Worm (Caenorhabditis elegans): ENCODE results near the gene R10E4.1.
A peak's percentile ranks its signal among the peaks of the same experiment; 100 is the strongest.

Gene R10E4.1

DNA sequence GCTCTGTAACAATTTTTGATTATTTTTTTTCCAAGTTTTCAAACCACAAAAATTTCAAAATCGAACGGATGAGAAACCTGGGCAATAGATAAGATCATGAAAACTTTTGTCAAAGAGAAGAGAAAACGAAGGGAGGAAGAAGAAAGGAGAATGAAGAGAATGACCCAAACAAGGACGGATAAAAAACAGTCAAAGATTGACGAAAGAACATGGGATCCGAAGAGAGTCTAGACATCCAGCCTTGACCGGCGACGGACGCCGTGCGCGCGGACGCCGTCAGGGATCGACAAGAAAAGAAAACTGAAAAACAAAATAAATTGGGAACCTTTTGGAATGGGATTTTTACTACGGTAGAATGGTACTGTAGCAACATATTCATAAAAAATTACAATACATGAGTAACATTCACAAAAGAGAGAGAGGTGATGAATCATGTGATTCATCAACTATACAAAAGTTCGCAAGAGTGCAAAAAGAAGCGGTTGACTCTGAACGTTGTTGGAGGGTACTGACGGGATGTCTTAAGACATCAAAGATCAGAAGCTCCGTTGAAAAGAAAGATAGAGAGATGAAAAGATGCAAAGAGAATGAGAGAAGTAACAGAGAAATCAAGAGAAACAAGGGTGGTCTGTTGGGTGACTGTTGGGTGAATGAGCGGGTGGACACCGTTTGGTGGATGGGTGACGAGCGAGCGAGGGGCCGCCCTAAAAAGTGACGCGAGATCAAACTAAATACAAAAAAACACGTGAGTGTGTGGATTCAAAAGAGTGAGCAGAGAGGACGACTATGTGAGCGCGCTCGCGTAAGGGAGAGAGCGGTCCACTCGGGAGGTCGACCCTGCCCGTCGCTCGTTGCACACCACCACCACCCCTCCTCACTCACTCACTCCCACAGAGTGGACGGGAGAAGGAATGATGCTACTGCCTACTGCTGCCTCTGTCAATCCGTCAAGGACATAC, 11.0 kb downstream of the R10E4.1 start, which contains the start of gene sup-26:
sup-26 (minus strand) TSS at position 10 of the 959 bp plus-strand sequence.
- TF ChIP-seq ama-1 (optimal IDR thresholded peaks at IDR 0.05) (no peak), B0310.2 (tag; optimal IDR thresholded peaks at IDR 0.05) (peak; percentile 41), hmg-4 (GFP tag; optimal IDR thresholded peaks at IDR 0.05) (peak; percentile 80), pes-1 (GFP tag; IDR thresholded peaks at IDR 0.05) (peak; percentile 49; the same call in 1 of the 2 replicates), tbx-11 (GFP tag; IDR thresholded peaks at IDR 0.05) (no peak), ceh-36 (tag; optimal IDR thresholded peaks at IDR 0.05) (no peak), tbx-37 (GFP tag; conservative IDR thresholded peaks at IDR 0.05) (no peak), aly-1 (tag; optimal IDR thresholded peaks at IDR 0.05) (peak; percentile 78), hmbx-1 (tag; optimal IDR thresholded peaks at IDR 0.05) (no peak), scrt-1 (GFP tag; IDR thresholded peaks at IDR 0.05) (peak; percentile 51; the same call in 1 of the 2 replicates), F13C5.2 (tag; optimal IDR thresholded peaks at IDR 0.05) (peak; percentile 60), ets-7 (tag; optimal IDR thresholded peaks at IDR 0.05) (peak; percentile 31), ceh-13 (GFP tag; optimal IDR thresholded peaks at IDR 0.05) (no peak), sea-1 (GFP tag; conservative IDR thresholded peaks at IDR 0.05) (peak; percentile 83; the same call in 1 of the 2 replicates), tra-4 (tag; optimal IDR thresholded peaks at IDR 0.05) (peak; percentile 13)

DNA sequence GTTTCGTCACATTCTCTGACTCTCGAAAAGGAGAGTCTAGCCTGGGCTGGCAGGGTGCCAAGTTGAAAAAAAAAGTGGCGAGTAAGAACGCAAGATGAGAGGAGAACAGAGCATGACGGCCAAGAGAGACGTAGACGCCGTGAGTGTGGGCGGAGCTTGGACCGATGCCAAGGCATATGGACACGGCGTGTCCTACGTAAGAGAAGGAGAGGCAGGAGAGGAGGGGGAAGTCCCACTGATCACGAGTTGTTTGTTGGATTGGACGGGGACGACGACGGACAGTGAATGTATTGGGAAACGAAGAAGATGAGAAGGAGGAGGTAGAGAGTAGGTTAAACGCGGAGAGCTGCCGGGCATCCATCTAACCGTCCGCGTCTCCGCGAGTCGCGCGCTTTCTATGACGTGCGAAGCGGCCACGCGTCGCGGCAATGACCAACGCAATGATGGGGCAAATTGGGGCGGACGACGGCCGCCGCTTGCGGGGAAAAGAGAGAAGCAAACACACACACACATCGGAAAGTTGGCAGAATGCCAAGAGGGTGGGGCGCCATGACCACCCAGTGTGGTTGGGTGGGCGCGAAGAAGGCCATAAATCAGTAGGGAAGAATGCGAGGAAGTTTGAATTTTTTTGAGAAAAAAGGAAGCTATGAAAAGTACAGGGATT, 12.5 kb downstream of the R10E4.1 start:
- TF ChIP-seq ceh-13 (GFP tag; optimal IDR thresholded peaks at IDR 0.05) (peak; percentile 18), ama-1 (optimal IDR thresholded peaks at IDR 0.05) (no peak), sea-1 (GFP tag; conservative IDR thresholded peaks at IDR 0.05) (peak; percentile 32; the same call in 1 of the 2 replicates), hmg-4 (GFP tag; optimal IDR thresholded peaks at IDR 0.05) (peak; percentile 89), flt-1 (GFP tag; IDR thresholded peaks at IDR 0.05) (0 out of 2 replicates have a peak, but pooled peaks have one; percentile 27), tbx-37 (GFP tag; conservative IDR thresholded peaks at IDR 0.05) (no peak), ets-7 (tag; optimal IDR thresholded peaks at IDR 0.05) (peak; percentile 47), aly-1 (tag; optimal IDR thresholded peaks at IDR 0.05) (peak; percentile 59), F13C5.2 (tag; optimal IDR thresholded peaks at IDR 0.05) (peak; percentile 80), B0310.2 (tag; optimal IDR thresholded peaks at IDR 0.05) (no peak)

DNA sequence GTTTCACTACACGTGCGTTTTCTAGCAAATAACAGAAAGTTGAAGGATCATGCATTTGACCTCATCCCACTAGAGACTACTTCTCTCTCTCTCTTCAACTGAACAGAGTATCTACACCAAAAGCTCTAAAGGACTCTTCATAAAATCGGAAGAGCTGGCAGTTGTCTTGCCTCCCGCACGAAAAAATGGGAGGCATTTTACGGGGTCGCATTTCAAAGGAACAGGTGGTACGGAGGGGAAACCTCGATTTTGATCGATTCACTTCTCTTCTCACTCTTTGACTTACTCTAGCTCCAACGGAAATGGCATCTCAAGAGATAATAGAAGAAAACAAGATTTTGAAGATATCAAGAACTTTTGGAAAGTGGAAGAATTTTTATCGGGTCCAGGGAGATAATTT, 13.6 kb downstream of the R10E4.1 start:
- no peak for TF ChIP-seq ets-7 (tag; optimal IDR thresholded peaks at IDR 0.05)

DNA sequence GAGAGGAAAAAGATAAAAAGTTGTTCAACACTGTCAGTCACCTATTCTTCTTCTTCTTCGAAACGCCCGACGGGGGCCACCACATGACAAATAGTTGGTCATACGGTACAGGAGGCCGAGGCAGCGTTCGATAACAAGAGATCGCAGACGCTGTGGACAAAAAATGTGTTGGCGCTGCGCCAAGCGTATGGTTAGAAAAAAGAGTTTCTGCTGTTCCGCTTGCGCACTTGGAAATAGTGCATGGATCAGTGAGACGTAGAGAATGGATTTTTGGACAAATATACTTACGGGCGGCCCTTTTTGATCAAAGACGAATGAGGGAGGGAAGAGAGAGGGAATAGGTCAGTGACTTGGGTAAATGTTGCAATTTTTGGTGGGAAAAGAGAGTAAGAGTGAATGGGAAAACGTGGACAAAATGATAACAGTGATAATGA, 15.2 kb downstream of the R10E4.1 start:
- TF ChIP-seq tbx-11 (GFP tag; IDR thresholded peaks at IDR 0.05) (no peak), ceh-36 (tag; optimal IDR thresholded peaks at IDR 0.05) (no peak)

DNA sequence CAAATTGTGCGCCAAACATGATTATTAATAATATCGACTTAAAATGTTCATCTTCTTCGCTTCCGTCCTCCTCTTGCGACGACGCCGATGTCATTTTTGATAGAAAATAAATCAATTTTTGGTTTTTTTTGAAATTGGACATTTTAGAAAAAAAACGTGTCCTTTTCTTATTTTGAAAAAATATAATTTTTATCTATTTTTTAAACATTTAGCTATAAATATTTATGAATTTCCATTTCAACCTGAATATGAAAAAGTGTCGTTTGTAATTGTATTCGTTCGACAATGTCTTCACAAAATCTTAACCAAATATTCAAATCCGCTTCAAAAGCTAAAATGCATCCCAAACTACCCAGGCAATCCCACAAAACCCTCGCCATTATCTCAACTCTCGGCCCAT, 17.8 kb downstream of the R10E4.1 start, which contains the start of gene R10E4.3:
R10E4.3 (minus strand) TSS at position 101 of the 400 bp plus-strand sequence.
- TF ChIP-seq B0310.2 (tag; optimal IDR thresholded peaks at IDR 0.05) (no peak), ceh-13 (GFP tag; optimal IDR thresholded peaks at IDR 0.05) (no peak), flt-1 (GFP tag; IDR thresholded peaks at IDR 0.05) (no peak), hnd-1 (tag; optimal IDR thresholded peaks at IDR 0.05) (no peak), ets-7 (tag; optimal IDR thresholded peaks at IDR 0.05) (no peak), F13C5.2 (tag; optimal IDR thresholded peaks at IDR 0.05) (no peak), scrt-1 (GFP tag; IDR thresholded peaks at IDR 0.05) (no peak), sea-1 (GFP tag; conservative IDR thresholded peaks at IDR 0.05) (no peak), tra-4 (tag; optimal IDR thresholded peaks at IDR 0.05) (no peak), hmbx-1 (tag; optimal IDR thresholded peaks at IDR 0.05) (no peak), ama-1 (optimal IDR thresholded peaks at IDR 0.05) (no peak), aly-1 (tag; optimal IDR thresholded peaks at IDR 0.05) (no peak), tbx-37 (GFP tag; conservative IDR thresholded peaks at IDR 0.05) (no peak), pes-1 (GFP tag; IDR thresholded peaks at IDR 0.05) (no peak)

DNA sequence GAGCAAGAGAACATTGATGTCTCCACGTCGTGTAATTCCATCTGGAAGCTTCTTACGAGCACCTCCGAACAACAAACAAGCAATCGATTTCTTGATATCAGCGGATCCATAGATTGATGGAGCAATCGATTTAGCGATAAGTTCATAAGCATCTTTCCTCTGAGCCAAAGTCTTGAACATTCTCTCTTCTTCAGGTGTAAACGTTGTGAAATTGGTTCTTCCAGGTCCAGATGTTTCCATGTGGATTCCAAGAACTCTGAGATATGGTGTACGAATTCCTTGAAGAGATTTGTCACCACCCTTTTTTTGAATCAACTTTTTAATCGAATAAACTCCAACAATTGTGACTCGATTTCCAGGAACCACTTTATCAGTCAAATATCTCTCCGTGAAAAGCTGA, 20.4 kb downstream of the R10E4.1 start:
- TF ChIP-seq ama-1 (optimal IDR thresholded peaks at IDR 0.05) (no peak), hmbx-1 (tag; optimal IDR thresholded peaks at IDR 0.05) (no peak), tbx-37 (GFP tag; conservative IDR thresholded peaks at IDR 0.05) (no peak), tbx-11 (GFP tag; IDR thresholded peaks at IDR 0.05) (no peak), F13C5.2 (tag; optimal IDR thresholded peaks at IDR 0.05) (no peak), pes-1 (GFP tag; IDR thresholded peaks at IDR 0.05) (no peak), hmg-4 (GFP tag; optimal IDR thresholded peaks at IDR 0.05) (no peak), ets-7 (tag; optimal IDR thresholded peaks at IDR 0.05) (no peak), hnd-1 (tag; optimal IDR thresholded peaks at IDR 0.05) (no peak), aly-1 (tag; optimal IDR thresholded peaks at IDR 0.05) (no peak), sea-1 (GFP tag; conservative IDR thresholded peaks at IDR 0.05) (no peak), tra-4 (tag; optimal IDR thresholded peaks at IDR 0.05) (no peak)

DNA sequence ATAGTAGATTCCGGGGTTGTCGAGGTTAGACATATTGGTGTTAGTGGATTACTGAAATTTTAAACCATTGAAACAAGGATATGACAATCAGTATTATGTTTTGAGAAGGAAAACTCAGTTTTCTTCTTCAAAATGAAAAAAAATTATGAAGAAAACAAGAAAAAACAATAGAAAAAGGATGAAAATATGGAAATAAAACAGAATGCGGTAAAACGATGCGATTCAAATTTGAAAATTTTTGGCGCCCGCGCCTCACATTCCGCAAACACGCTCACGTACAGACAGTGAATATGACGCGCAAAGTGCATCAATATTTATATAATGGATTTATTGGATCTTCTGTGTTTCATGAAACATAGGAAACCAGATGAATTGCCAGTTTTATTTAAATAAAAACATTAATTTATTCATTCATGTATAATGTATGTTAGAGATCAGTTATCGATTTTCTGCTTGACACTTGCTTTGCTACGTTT, 21.7 kb downstream of the R10E4.1 start, which contains the start of gene mcm-5:
mcm-5 (minus strand) TSS at position 51 of the 476 bp plus-strand sequence.
- TF ChIP-seq B0310.2 (tag; optimal IDR thresholded peaks at IDR 0.05) (no peak), pes-1 (GFP tag; IDR thresholded peaks at IDR 0.05) (no peak), hnd-1 (tag; optimal IDR thresholded peaks at IDR 0.05) (no peak), tbx-11 (GFP tag; IDR thresholded peaks at IDR 0.05) (no peak)

Measured in whole organism, early embryonic.